Fruit fly (Drosophila melanogaster): Measurements from ENCODE around the gene Fas2.
A peak's percentile ranks its signal among the peaks of the same experiment; 100 is the strongest.

Gene Fas2

DNA sequence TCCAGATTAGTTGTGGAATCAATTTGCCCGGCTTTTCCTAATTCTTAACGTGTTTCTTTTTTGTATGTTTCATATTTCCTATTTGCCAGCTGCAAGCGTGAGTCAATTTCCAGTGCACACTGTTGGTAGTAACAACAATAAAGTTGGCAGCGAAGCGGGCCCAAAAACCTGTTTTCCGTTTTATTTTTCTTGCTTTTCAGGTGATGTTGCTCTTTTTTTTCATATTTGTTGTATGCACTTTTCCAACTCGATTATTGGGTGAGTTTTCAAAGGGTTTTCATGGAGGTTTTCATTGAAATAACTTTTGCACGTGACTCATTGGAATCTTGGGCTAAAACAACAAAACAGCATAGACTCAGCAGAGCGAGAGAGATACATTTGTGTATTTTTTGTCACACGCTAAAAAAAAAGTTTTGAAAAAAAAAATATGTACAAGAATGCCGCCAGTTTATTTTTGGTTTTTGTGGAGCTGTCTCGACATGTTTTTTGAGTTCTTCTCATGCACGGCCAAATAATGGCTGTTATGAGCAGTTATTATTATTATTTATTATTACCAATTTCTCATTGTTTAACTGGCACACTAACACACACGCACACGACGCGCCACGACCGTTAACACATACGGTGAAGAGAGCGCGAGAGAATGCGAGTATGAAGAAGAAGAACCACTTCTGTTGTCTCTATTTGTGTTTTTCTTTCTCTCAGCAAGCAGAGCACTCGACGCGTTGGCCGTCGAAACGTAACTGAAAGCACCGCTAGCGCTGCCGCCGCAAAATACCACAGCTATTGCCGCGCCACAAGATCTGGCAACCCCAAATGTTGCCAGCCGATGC is at the start of gene Fas2:
Gene Fas2 (minus strand): TSS at position 748 of the 833 bp plus-strand sequence.
- TF ChIP-seq CG3032 (tag; optimal IDR thresholded peaks at IDR 0.05): no peak
- TF ChIP-seq Lpt (GFP tag; optimal IDR thresholded peaks at IDR 0.05): peak; percentile 61
- TF ChIP-seq CG11294 (GFP tag; IDR thresholded peaks at IDR 0.05): no peak
- TF ChIP-seq fkh (GFP tag; optimal IDR thresholded peaks at IDR 0.05): peak; percentile 71
- no peak for TF ChIP-seq CG10669 (GFP tag; optimal IDR thresholded peaks at IDR 0.05)
- TF ChIP-seq OdsH (GFP tag; optimal IDR thresholded peaks at IDR 0.05): peak; percentile 17
- TF ChIP-seq acj6 (GFP tag; optimal IDR thresholded peaks at IDR 0.05): peak; percentile 5
- peak; percentile 36 for TF ChIP-seq Smox (GFP tag; optimal IDR thresholded peaks at IDR 0.05)
- TF ChIP-seq Ets21C (GFP tag; optimal IDR thresholded peaks at IDR 0.05): no peak
- peak; percentile 37 for TF ChIP-seq CG6276 (GFP tag; optimal IDR thresholded peaks at IDR 0.05)
- peak; percentile 0 for TF ChIP-seq CG8632 (GFP tag; optimal IDR thresholded peaks at IDR 0.05)
- peak; percentile 32 for TF ChIP-seq cyc (GFP tag; optimal IDR thresholded peaks at IDR 0.05)
- peak; percentile 84 for TF ChIP-seq CG6854 (GFP tag; optimal IDR thresholded peaks at IDR 0.05)
- TF ChIP-seq Eip75B (GFP tag; optimal IDR thresholded peaks at IDR 0.05): peak; percentile 67
- no peak for TF ChIP-seq spab (GFP tag; optimal IDR thresholded peaks at IDR 0.05)
- no peak for TF ChIP-seq CG8319 (GFP tag; optimal IDR thresholded peaks at IDR 0.05)
- TF ChIP-seq CG6808 (GFP tag; optimal IDR thresholded peaks at IDR 0.05): peak; percentile 61
- TF ChIP-seq eg (GFP tag; IDR thresholded peaks at IDR 0.05): peak; percentile 73
- TF ChIP-seq pdm3 (GFP tag; optimal IDR thresholded peaks at IDR 0.05): peak; percentile 30
- TF ChIP-seq Gug (GFP tag; IDR thresholded peaks at IDR 0.05): peak; percentile 20; the same call in 1 of the 2 replicates
- peak; percentile 58 for TF ChIP-seq CG7368 (GFP tag; optimal IDR thresholded peaks at IDR 0.05)
- TF ChIP-seq lz (GFP tag; optimal IDR thresholded peaks at IDR 0.05): peak; percentile 25
- TF ChIP-seq Ets96B (tag; optimal IDR thresholded peaks at IDR 0.05): peak; percentile 20
- TF ChIP-seq CG9139 (GFP tag; optimal IDR thresholded peaks at IDR 0.05): peak; percentile 57
- peak; percentile 70 for TF ChIP-seq vri (GFP tag; optimal IDR thresholded peaks at IDR 0.05)
- peak in 1 of 2 experiments; percentile 50 for TF ChIP-seq salr (GFP tag; optimal IDR thresholded peaks at IDR 0.05)
- peak; percentile 36 for TF ChIP-seq CG34406 (GFP tag; optimal IDR thresholded peaks at IDR 0.05)
- TF ChIP-seq Met (GFP tag; optimal IDR thresholded peaks at IDR 0.05): peak; percentile 55
- peak; percentile 76 for TF ChIP-seq CG32006 (GFP tag; optimal IDR thresholded peaks at IDR 0.05)
- TF ChIP-seq net (GFP tag; optimal IDR thresholded peaks at IDR 0.05): peak; percentile 57
- TF ChIP-seq ss (GFP tag; optimal IDR thresholded peaks at IDR 0.05): peak; percentile 61 to 67
- TF ChIP-seq fd59A (GFP tag; optimal IDR thresholded peaks at IDR 0.05): peak; percentile 13
- TF ChIP-seq Eip78C (GFP tag): peak; percentile 82
- TF ChIP-seq CG1621 (tag; optimal IDR thresholded peaks at IDR 0.05): peak; percentile 36
- no peak for TF ChIP-seq CG31627 (GFP tag; optimal IDR thresholded peaks at IDR 0.05)
- TF ChIP-seq Sox15 (GFP tag; optimal IDR thresholded peaks at IDR 0.05): no peak
- TF ChIP-seq Sox102F (GFP tag; optimal IDR thresholded peaks at IDR 0.05): peak; percentile 73
- TF ChIP-seq CG6163 (GFP tag; IDR thresholded peaks at IDR 0.05): peak; percentile 83
- peak; percentile 39 for TF ChIP-seq Hr4 (GFP tag; optimal IDR thresholded peaks at IDR 0.05)
- peak; percentile 42 for TF ChIP-seq Sox14 (GFP tag; optimal IDR thresholded peaks at IDR 0.05)
- TF ChIP-seq Blimp-1 (GFP tag; optimal IDR thresholded peaks at IDR 0.05): no peak
- TF ChIP-seq CG4318 (GFP tag; optimal IDR thresholded peaks at IDR 0.05): peak; percentile 32
- peak; percentile 76 for TF ChIP-seq svp (GFP tag)
- TF ChIP-seq fd85E (GFP tag; optimal IDR thresholded peaks at IDR 0.05): peak; percentile 57
- TF ChIP-seq CG8119 (GFP tag; IDR thresholded peaks at IDR 0.05): peak; percentile 69
- no peak for TF ChIP-seq Hr39 (GFP tag; optimal IDR thresholded peaks at IDR 0.05)
- peak; percentile 60 for TF ChIP-seq esn (GFP tag; optimal IDR thresholded peaks at IDR 0.05)
- peak; percentile 74 for TF ChIP-seq CG3919 (GFP tag; optimal IDR thresholded peaks at IDR 0.05)
- TF ChIP-seq Eip93F (GFP tag; optimal IDR thresholded peaks at IDR 0.05): no peak
- TF ChIP-seq CG11902 (GFP tag; optimal IDR thresholded peaks at IDR 0.05): no peak
